Fruit fly (Drosophila melanogaster) whole organism, pupa: ENCODE data around the gene CG31407.

Source experiments
- CG10348 ChIP-seq: fragments of 200-800 bp; sonication (Bioruptor generic); IDR thresholded peaks from 2 replicates; pipeline ENCODE4 v1.3.6; 2022; ENCODE audit warnings: missing biosample characterization, missing genetic modification characterization
- CG12605 ChIP-seq: fragments of 200-800 bp; sonication (Bioruptor generic); IDR thresholded peaks from 2 replicates; pipeline ENCODE4 v1.3.6; 2022; ENCODE audit warnings: missing biosample characterization, missing genetic modification characterization
- CG15710 ChIP-seq: fragments of 200-800 bp; sonication (Bioruptor generic); optimal IDR thresholded peaks from 2 replicates; lab custom pipeline; 2018; ENCODE audit warnings: missing biosample characterization, mild to moderate bottlenecking, missing genetic modification characterization, moderate library complexity
- CG34367 ChIP-seq: fragments of 200-800 bp; sonication (Bioruptor generic); optimal IDR thresholded peaks from 2 replicates; lab custom pipeline; 2018; ENCODE audit warnings: missing biosample characterization, mild to moderate bottlenecking, missing genetic modification characterization
- CG4496 ChIP-seq: fragments of 200-800 bp; sonication (Bioruptor generic); IDR thresholded peaks from 3 replicates; pipeline ENCODE4 v1.3.6; 2022; ENCODE audit warnings: missing biosample characterization, missing genetic modification characterization
- CG8159 ChIP-seq: fragments of 200-800 bp; sonication (Bioruptor generic); optimal IDR thresholded peaks from 3 replicates; lab custom pipeline; 2018; ENCODE audit warnings: missing biosample characterization, mild to moderate bottlenecking, missing genetic modification characterization, moderate library complexity
- CG8301 ChIP-seq: fragments of 200-800 bp; sonication (Bioruptor generic); optimal IDR thresholded peaks from 2 replicates; lab custom pipeline; 2018; ENCODE audit warnings: missing biosample characterization, mild to moderate bottlenecking, missing genetic modification characterization
- D1 ChIP-seq: fragments of 200-800 bp; sonication (Bioruptor generic); optimal IDR thresholded peaks from 2 replicates; lab custom pipeline; 2018; ENCODE audit warnings: missing biosample characterization, mild to moderate bottlenecking, missing genetic modification characterization, moderate library complexity
- Ets98B ChIP-seq: fragments of 200-800 bp; sonication (Bioruptor generic); IDR thresholded peaks from 2 replicates; pipeline ENCODE4 v1.3.6; 2022; ENCODE audit warnings: missing biosample characterization, missing genetic modification characterization
- Pif1A ChIP-seq: fragments of 200-800 bp; sonication (Bioruptor generic); optimal IDR thresholded peaks from 3 replicates; lab custom pipeline; 2016; ENCODE audit warnings: missing biosample characterization, missing genetic modification characterization
- Snoo ChIP-seq: fragments of 200-800 bp; sonication (Bioruptor generic); optimal IDR thresholded peaks from 3 replicates; lab custom pipeline; 2017; ENCODE audit warnings: missing biosample characterization, mild to moderate bottlenecking, missing genetic modification characterization, inconsistent platforms

DNA sequence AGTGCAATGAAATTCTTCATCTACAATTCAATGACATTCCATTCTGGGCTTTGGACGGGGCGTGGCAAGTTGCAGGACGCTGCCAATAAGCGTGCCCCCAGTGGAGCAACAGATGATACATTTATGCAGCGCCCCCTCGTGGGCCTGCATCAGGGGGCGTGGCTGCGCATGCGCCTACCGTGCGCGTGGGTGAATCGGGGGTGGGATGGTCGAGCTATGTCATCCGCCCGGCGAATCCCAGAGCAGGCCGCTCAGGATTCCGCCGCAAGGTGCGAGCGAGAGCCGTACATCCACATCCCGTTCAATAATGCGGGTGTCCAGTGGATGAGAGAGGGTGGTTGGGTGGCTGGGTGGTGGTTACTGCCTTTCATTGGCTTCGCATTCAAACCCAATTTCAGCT lies 45.2 kb upstream of the CG31407 start:
- TF ChIP-seq CG15710 (tag; lab: Kevin White, UChicago) = no peak
- no peak for TF ChIP-seq Snoo
- TF ChIP-seq CG8159 (tag; lab: Kevin White, UChicago) = no peak
- TF ChIP-seq D1 = no peak
- no peak for TF ChIP-seq Ets98B (GFP tag; lab: Robert Waterston, UW)
- no peak for TF ChIP-seq CG4496 (GFP tag; lab: Robert Waterston, UW)
- no peak for TF ChIP-seq Pif1A
- no peak for TF ChIP-seq CG10348 (GFP tag; lab: Robert Waterston, UW)
- no peak for TF ChIP-seq CG34367
- TF ChIP-seq CG12605 (GFP tag; lab: Robert Waterston, UW) = no peak
- no peak for TF ChIP-seq CG8301 (tag; lab: Kevin White, UChicago)
